Worm (Caenorhabditis elegans): ENCODE results near the gene ztf-1.

DNA sequence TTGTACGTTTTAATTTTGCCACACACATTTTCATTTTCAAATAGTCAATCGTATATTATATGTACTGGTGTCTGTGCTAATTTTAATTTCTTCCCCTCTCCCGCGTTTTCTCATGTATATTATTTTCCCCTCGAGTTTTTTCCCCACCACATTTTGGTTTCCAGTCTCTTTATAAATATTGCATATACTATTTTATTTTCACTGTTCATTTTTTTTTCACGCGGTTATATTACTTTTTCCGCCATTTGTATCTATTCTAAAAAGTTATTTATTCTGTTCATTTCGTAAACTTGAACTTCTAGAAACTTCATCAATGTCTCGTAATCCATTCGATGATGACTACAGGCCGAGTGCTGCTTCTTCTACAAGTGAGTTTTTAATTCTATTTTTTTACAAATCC lies 16.2 kb downstream of the ztf-1 start, which contains the start of gene snap-29:
- no peak for TF ChIP-seq efl-3 (GFP tag; optimal IDR thresholded peaks at IDR 0.05)
- no peak for TF ChIP-seq lsy-2 (tag; optimal IDR thresholded peaks at IDR 0.05)
- TF ChIP-seq nhr-12 (tag; optimal IDR thresholded peaks at IDR 0.05) = no peak
- no peak for TF ChIP-seq pag-3 (tag; optimal IDR thresholded peaks at IDR 0.05; ENCODE audit: borderline replicate concordance, insufficient read depth)
- TF ChIP-seq mab-9 (GFP tag; IDR thresholded peaks at IDR 0.05) = no peak
